Worm (Caenorhabditis elegans): ENCODE data around the gene cyp-13A2.

ce11 chrII:9759382-9759781 lies 28.0 kb downstream of the cyp-13A2 start:
- TF ChIP-seq nhr-12 (tag; optimal IDR thresholded peaks at IDR 0.05) (no peak), blmp-1 (tag; optimal IDR thresholded peaks at IDR 0.05) (no peak)

All from whole organism, mixed stage, embryonic.